Fruit fly (Drosophila melanogaster) whole organism, embryonic: ENCODE results near the gene Tfb5.

ENCODE experiments used
- Atf-2 ChIP-seq: fragments of 200-800 bp; sonication (Bioruptor generic); optimal IDR thresholded peaks from 2 replicates; lab custom pipeline; 2016; ENCODE audit warnings: missing biosample characterization, missing genetic modification characterization
- Atf6 ChIP-seq: fragments of 200-800 bp; sonication (Bioruptor generic); IDR thresholded peaks from 2 replicates; pipeline ENCODE4 v1.3.6; 2022; ENCODE audit warnings: missing biosample characterization, missing genetic modification characterization
- CG11398 ChIP-seq: fragments of 200-800 bp; sonication (Bioruptor generic); optimal IDR thresholded peaks from 2 replicates; lab custom pipeline; 2016; ENCODE audit warnings: missing biosample characterization, missing genetic modification characterization
- CG11456 ChIP-seq: fragments of 200-800 bp; sonication (Bioruptor generic); IDR thresholded peaks from 3 replicates; pipeline ENCODE4 v1.3.6; 2022; ENCODE audit warnings: missing biosample characterization, missing genetic modification characterization
- CG11696 ChIP-seq: fragments of 200-800 bp; sonication (Bioruptor generic); IDR thresholded peaks from 2 replicates; pipeline ENCODE4 v1.3.6; 2022; ENCODE audit warnings: missing biosample characterization, missing genetic modification characterization
- CG12104 ChIP-seq: fragments of 200-800 bp; sonication (Bioruptor generic); optimal IDR thresholded peaks from 3 replicates; lab custom pipeline; 2016; ENCODE audit warnings: missing biosample characterization, missing genetic modification characterization
- CG12219 ChIP-seq: fragments of 200-800 bp; sonication (Bioruptor generic); optimal IDR thresholded peaks from 3 replicates; lab custom pipeline; 2018; ENCODE audit warnings: missing biosample characterization, mild to moderate bottlenecking, missing genetic modification characterization
- CG12744 ChIP-seq: fragments of 200-800 bp; sonication (Bioruptor generic); optimal IDR thresholded peaks from 2 replicates; lab custom pipeline; 2016; ENCODE audit warnings: missing biosample characterization, missing genetic modification characterization
- CG13296 ChIP-seq: fragments of 200-800 bp; sonication (Bioruptor generic); optimal IDR thresholded peaks from 3 replicates; lab custom pipeline; 2018; ENCODE audit warnings: missing biosample characterization, mild to moderate bottlenecking, missing genetic modification characterization
- CG15479 ChIP-seq: fragments of 200-800 bp; sonication (Bioruptor generic); optimal IDR thresholded peaks from 3 replicates; lab custom pipeline; 2019; ENCODE audit warnings: missing biosample characterization, mild to moderate bottlenecking, missing genetic modification characterization, moderate library complexity
- CG1602 ChIP-seq: fragments of 200-800 bp; sonication (Bioruptor generic); optimal IDR thresholded peaks from 3 replicates; lab custom pipeline; 2016; ENCODE audit warnings: missing biosample characterization, missing genetic modification characterization
- CG16815 ChIP-seq: fragments of 200-800 bp; sonication (Bioruptor generic); optimal IDR thresholded peaks from 3 replicates; lab custom pipeline; 2017; ENCODE audit warnings: missing biosample characterization, mild to moderate bottlenecking, missing genetic modification characterization
- CG17186 ChIP-seq: fragments of 200-800 bp; sonication (Bioruptor generic); optimal IDR thresholded peaks from 3 replicates; lab custom pipeline; 2017; ENCODE audit warnings: missing biosample characterization, missing genetic modification reagents, missing genetic modification characterization
- CG1792 ChIP-seq: fragments of 200-800 bp; sonication (Bioruptor generic); optimal IDR thresholded peaks from 2 replicates; lab custom pipeline; 2016; ENCODE audit warnings: missing biosample characterization, missing genetic modification characterization
- CG18011 ChIP-seq: fragments of 200-800 bp; sonication (Bioruptor generic); optimal IDR thresholded peaks from 2 replicates; lab custom pipeline; 2017; ENCODE audit warnings: missing biosample characterization, missing genetic modification characterization, mild to moderate bottlenecking, moderate library complexity, missing genotype
- CG30020 ChIP-seq: fragments of 200-800 bp; optimal IDR thresholded peaks from 2 replicates; lab custom pipeline; 2019; ENCODE audit warnings: missing biosample characterization, mild to moderate bottlenecking, missing genetic modification characterization, moderate library complexity
- CG31224 ChIP-seq: fragments of 200-800 bp; sonication (Bioruptor generic); IDR thresholded peaks from 2 replicates; pipeline ENCODE4 v1.3.6; 2022; ENCODE audit warnings: missing biosample characterization, missing genetic modification characterization
- CG31388 ChIP-seq: fragments of 200-800 bp; sonication (Bioruptor generic); optimal IDR thresholded peaks from 2 replicates; lab custom pipeline; 2016; ENCODE audit warnings: missing biosample characterization, missing genetic modification characterization
- CG33213 ChIP-seq: fragments of 200-800 bp; sonication (Bioruptor generic); optimal IDR thresholded peaks from 3 replicates; lab custom pipeline; 2016; ENCODE audit warnings: missing biosample characterization, missing genetic modification characterization
- CG4820 ChIP-seq: fragments of 200-800 bp; sonication (Bioruptor generic); optimal IDR thresholded peaks from 3 replicates; lab custom pipeline; 2016; ENCODE audit warnings: missing biosample characterization, missing genetic modification characterization
- CG7963 ChIP-seq: fragments of 200-800 bp; sonication (Bioruptor generic); IDR thresholded peaks from 3 replicates; pipeline ENCODE4 v1.3.6; 2022; ENCODE audit warnings: missing biosample characterization, missing genetic modification characterization; ENCODE audit not compliant: partially characterized antibody
- CrebB ChIP-seq: fragments of 200-800 bp; sonication (Bioruptor generic); optimal IDR thresholded peaks from 3 replicates; lab custom pipeline; 2018; ENCODE audit warnings: missing biosample characterization, mild to moderate bottlenecking, missing genetic modification characterization
- Deaf1 ChIP-seq: fragments of 200-800 bp; optimal IDR thresholded peaks from 3 replicates; lab custom pipeline; 2019; ENCODE audit warnings: missing biosample characterization, mild to moderate bottlenecking, missing genetic modification characterization, moderate library complexity
- Dip3 ChIP-seq: fragments of 200-800 bp; sonication (Bioruptor generic); optimal IDR thresholded peaks from 3 replicates; lab custom pipeline; 2016; ENCODE audit warnings: missing biosample characterization, missing genetic modification characterization
- Doc3 ChIP-seq: fragments of 200-800 bp; sonication (Bioruptor generic); IDR thresholded peaks from 3 replicates; pipeline ENCODE4 v1.3.6; 2022; ENCODE audit warnings: missing biosample characterization, missing genetic modification characterization; ENCODE audit not compliant: partially characterized antibody
- Dp ChIP-seq: fragments of 200-800 bp; sonication (Bioruptor generic); optimal IDR thresholded peaks from 2 replicates; lab custom pipeline; 2018; ENCODE audit warnings: missing biosample characterization, mild to moderate bottlenecking, missing genetic modification characterization, moderate library complexity
- Fer1 ChIP-seq: fragments of 200-800 bp; sonication (Bioruptor generic); optimal IDR thresholded peaks from 2 replicates; lab custom pipeline; 2017; ENCODE audit warnings: missing biosample characterization, mild to moderate bottlenecking, missing genetic modification characterization
- Hr78 ChIP-seq, 2 experiments: fragments of 200-800 bp in 1 of 2; fragments of >200 bp in 1 of 2; sonication (Bioruptor generic) in 1 of 2; optimal IDR thresholded peaks; 2 replicates each; lab custom pipeline; 2017 to 2019; ENCODE audit warnings: missing biosample characterization in 2 of 2, missing genetic modification characterization in 2 of 2, mild to moderate bottlenecking in 1 of 2, moderate library complexity in 1 of 2
- MBD-R2 ChIP-seq: fragments of 200-800 bp; sonication (Bioruptor generic); IDR thresholded peaks from 2 replicates; pipeline ENCODE4 v1.3.6; 2022; ENCODE audit warnings: missing biosample characterization, missing genetic modification characterization
- MESR4 ChIP-seq: fragments of 200-800 bp; sonication (Bioruptor generic); optimal IDR thresholded peaks from 2 replicates; lab custom pipeline; 2018; ENCODE audit warnings: missing biosample characterization, mild to moderate bottlenecking, missing genetic modification characterization, moderate library complexity
- NK7.1 ChIP-seq: fragments of 200-800 bp; sonication (Bioruptor generic); optimal IDR thresholded peaks from 3 replicates; lab custom pipeline; 2016; ENCODE audit warnings: missing biosample characterization, missing genetic modification characterization
- Ptx1 ChIP-seq: fragments of 200-800 bp; sonication (Bioruptor generic); IDR thresholded peaks from 2 replicates; pipeline ENCODE4 v1.3.6; 2022; ENCODE audit warnings: missing biosample characterization, missing genetic modification characterization
- Scr ChIP-seq: fragments of 200-800 bp; sonication (Bioruptor generic); IDR thresholded peaks from 2 replicates; pipeline ENCODE4 v1.3.6; 2022; ENCODE audit warnings: missing biosample characterization, missing genetic modification characterization; ENCODE audit not compliant: partially characterized antibody
- Sox102F ChIP-seq: fragments of 200-800 bp; sonication (Bioruptor generic); optimal IDR thresholded peaks from 2 replicates; lab custom pipeline; 2018; ENCODE audit warnings: missing biosample characterization, mild to moderate bottlenecking, missing genetic modification characterization, moderate library complexity
- ara ChIP-seq: fragments of 200-800 bp; sonication (Bioruptor generic); IDR thresholded peaks from 2 replicates; pipeline ENCODE4 v1.3.6; 2022; ENCODE audit warnings: missing biosample characterization, missing genetic modification characterization
- br ChIP-seq: fragments of >200 bp; optimal IDR thresholded peaks from 2 replicates; lab custom pipeline; 2017
- disco-r ChIP-seq: fragments of 200-800 bp; sonication (Bioruptor generic); optimal IDR thresholded peaks from 2 replicates; lab custom pipeline; 2016; ENCODE audit warnings: missing biosample characterization, missing genetic modification characterization
- dmrt11E ChIP-seq: fragments of 200-800 bp; sonication (Bioruptor generic); optimal IDR thresholded peaks from 3 replicates; lab custom pipeline; 2018; ENCODE audit warnings: missing biosample characterization, mild to moderate bottlenecking, missing genetic modification characterization, moderate library complexity
- dysf ChIP-seq: fragments of 200-800 bp; sonication (Bioruptor generic); IDR thresholded peaks from 3 replicates; pipeline ENCODE4 v1.3.6; 2022; ENCODE audit warnings: missing biosample characterization, missing genetic modification characterization
- hb ChIP-seq: fragments of 200-800 bp; sonication (Bioruptor generic); IDR thresholded peaks from 3 replicates; pipeline ENCODE4 v1.3.6; 2022; ENCODE audit warnings: missing biosample characterization, missing genetic modification characterization; ENCODE audit not compliant: partially characterized antibody
- hbn ChIP-seq: fragments of 200-800 bp; sonication (Bioruptor generic); IDR thresholded peaks from 2 replicates; pipeline ENCODE4 v1.3.6; 2022; ENCODE audit warnings: missing biosample characterization, missing genetic modification characterization; ENCODE audit not compliant: partially characterized antibody
- hkb ChIP-seq, 2 experiments: fragments of 200-800 bp in 1 of 2; fragments of >200 bp in 1 of 2; sonication (Bioruptor generic) in 1 of 2; IDR thresholded peaks in 1 of 2; optimal IDR thresholded peaks in 1 of 2; 2 replicates each; pipeline versions ENCODE4 v1.3.6 to Lab custom; 2017 to 2022; ENCODE audit warnings: missing biosample characterization in 1 of 2, missing genetic modification characterization in 1 of 2
- hth ChIP-seq: fragments of >200 bp; optimal IDR thresholded peaks from 2 replicates; lab custom pipeline; 2017; ENCODE audit warnings: inconsistent platforms
- kah ChIP-seq: fragments of 200-800 bp; sonication (Bioruptor generic); optimal IDR thresholded peaks from 2 replicates; lab custom pipeline; 2018; ENCODE audit warnings: missing biosample characterization, mild to moderate bottlenecking, missing genetic modification characterization
- lbe ChIP-seq: fragments of 200-800 bp; sonication (Bioruptor generic); optimal IDR thresholded peaks from 2 replicates; lab custom pipeline; 2016; ENCODE audit warnings: missing biosample characterization, mild to moderate bottlenecking, missing genetic modification characterization
- lilli ChIP-seq: fragments of 200-800 bp; sonication (Bioruptor generic); optimal IDR thresholded peaks from 3 replicates; lab custom pipeline; 2016; ENCODE audit warnings: missing biosample characterization, missing genetic modification characterization
- phol ChIP-seq: fragments of 200-800 bp; sonication (Bioruptor generic); optimal IDR thresholded peaks from 3 replicates; lab custom pipeline; 2018; ENCODE audit warnings: missing biosample characterization, mild to moderate bottlenecking, missing genetic modification characterization, moderate library complexity
- row ChIP-seq: fragments of 200-800 bp; sonication (Bioruptor generic); IDR thresholded peaks from 3 replicates; pipeline ENCODE4 v1.3.6; 2022; ENCODE audit warnings: missing biosample characterization, missing genetic modification characterization
- slbo ChIP-seq: fragments of 200-800 bp; sonication (Bioruptor generic); IDR thresholded peaks from 2 replicates; pipeline ENCODE4 v1.3.6; 2022; ENCODE audit warnings: missing biosample characterization, missing genetic modification characterization
- vvl ChIP-seq: fragments of 200-800 bp; sonication (Bioruptor generic); IDR thresholded peaks from 2 replicates; pipeline ENCODE4 v1.3.6; 2022; ENCODE audit warnings: missing biosample characterization, missing genetic modification characterization

Gene Tfb5

dm6 chr2L:4973731-4974415 is 36.8 kb downstream of the Tfb5 start, which contains the start of gene mRpL28 (continued):
- peak; percentile 7 for TF ChIP-seq CG15479
- TF ChIP-seq Doc3 (GFP tag; lab: Robert Waterston, UW), result peak; percentile 21; the same call in 1 of the 3 replicates
- TF ChIP-seq phol (tag; lab: Kevin White, UChicago), result peak; percentile 70
- no peak for TF ChIP-seq Deaf1
- peak; percentile 42; the same call in 1 of the 2 replicates for TF ChIP-seq slbo (GFP tag; lab: Robert Waterston, UW)
- TF ChIP-seq row, result peak; percentile 74
- TF ChIP-seq ara (GFP tag; lab: Robert Waterston, UW), result no peak
- no peak for TF ChIP-seq CG31224
- no peak for TF ChIP-seq hth
- TF ChIP-seq Atf-2 (GFP tag; lab: Kevin White, UChicago), result no peak
- TF ChIP-seq disco-r (GFP tag; lab: Kevin White, UChicago), result no peak
- TF ChIP-seq lbe, result peak; percentile 35
- TF ChIP-seq CG17186 (GFP tag; lab: Kevin White, UChicago), result peak; percentile 10
- TF ChIP-seq CG11456, result no peak
- no peak for TF ChIP-seq hbn (GFP tag; lab: Robert Waterston, UW)
- TF ChIP-seq CG12219 (GFP tag; lab: Kevin White, UChicago), result no peak
- TF ChIP-seq CG11696 (GFP tag; lab: Robert Waterston, UW), result no peak
- peak; percentile 39 for TF ChIP-seq CG30020 (tag; lab: Kevin White, UChicago)
- TF ChIP-seq CG1602 (GFP tag; lab: Kevin White, UChicago), result no peak
- peak; percentile 92 for TF ChIP-seq MBD-R2
- TF ChIP-seq Scr (GFP tag; lab: Robert Waterston, UW), result peak; percentile 44; the same call in 1 of the 2 replicates
- TF ChIP-seq Ptx1, result 0 out of 2 replicates have a peak, but pooled peaks have one; percentile 36
- TF ChIP-seq dmrt11E, result no peak
- no peak for TF ChIP-seq CG16815
- TF ChIP-seq CG12104 (GFP tag; lab: Kevin White, UChicago), result no peak
- no peak; the same call in 1 of the 2 replicates for TF ChIP-seq vvl
- TF ChIP-seq CG31388, result no peak
- TF ChIP-seq kah (GFP tag; lab: Kevin White, UChicago), result no peak
- TF ChIP-seq hkb (optimal IDR thresholded peaks at IDR 0.05; lab: Kevin White, UChicago), result no peak
- no peak for TF ChIP-seq hkb (GFP tag; IDR thresholded peaks at IDR 0.05; lab: Robert Waterston, UW)
- TF ChIP-seq hb (GFP tag; lab: Robert Waterston, UW), result no peak
- TF ChIP-seq br (lab: Kevin White, UChicago), result no peak
- TF ChIP-seq Hr78 (GFP tag; optimal IDR thresholded peaks at IDR 0.05; lab: Kevin White, UChicago), result no peak
- TF ChIP-seq CG33213 (GFP tag; lab: Kevin White, UChicago), result no peak
- TF ChIP-seq CG13296 (GFP tag; lab: Kevin White, UChicago), result no peak
- peak; percentile 11 for TF ChIP-seq Dp (GFP tag; lab: Kevin White, UChicago)
- TF ChIP-seq MESR4, result peak; percentile 87
- peak; percentile 12 for TF ChIP-seq lilli (GFP tag; lab: Kevin White, UChicago)
- no peak for TF ChIP-seq CG1792
- no peak; the same call in 1 of the 2 replicates for TF ChIP-seq Atf6 (GFP tag; lab: Robert Waterston, UW)
- no peak for TF ChIP-seq CrebB (tag; lab: Kevin White, UChicago)
- TF ChIP-seq CG12744 (GFP tag; lab: Kevin White, UChicago), result no peak
- TF ChIP-seq NK7.1 (GFP tag; lab: Kevin White, UChicago), result no peak
- peak; percentile 50 for TF ChIP-seq Fer1 (GFP tag; lab: Kevin White, UChicago)
- TF ChIP-seq dysf (GFP tag; lab: Robert Waterston, UW), result no peak
- TF ChIP-seq CG4820 (GFP tag; lab: Kevin White, UChicago), result no peak
- no peak for TF ChIP-seq CG11398
- peak; percentile 26 for TF ChIP-seq Dip3 (GFP tag; lab: Kevin White, UChicago)
- TF ChIP-seq Sox102F (GFP tag; lab: Kevin White, UChicago), result no peak
- no peak for TF ChIP-seq CG7963 (GFP tag; lab: Robert Waterston, UW)
- TF ChIP-seq CG18011, result no peak
